Worm (Caenorhabditis elegans) whole organism, early embryonic: ENCODE data around the gene fbxa-53.
"Not testable (repeated sequence)": the region's sequence is repeated elsewhere in the genome, so short reads cannot be mapped to it uniquely, and the experiment has no call there.

Experiments
- aly-1 ChIP-seq: sonication (generic microtip); optimal IDR thresholded peaks from 2 replicates; lab custom pipeline; 2016; ENCODE audit warnings: missing genetic modification characterization, missing compliant biosample characterization
- ceh-13 ChIP-seq: fragments of 200-800 bp; sonication (Bioruptor generic); optimal IDR thresholded peaks from 2 replicates; lab custom pipeline; 2018; ENCODE audit warnings: mild to moderate bottlenecking, missing genetic modification characterization, missing compliant biosample characterization
- hnd-1 ChIP-seq: sonication (generic microtip); optimal IDR thresholded peaks from 2 replicates; lab custom pipeline; 2016; ENCODE audit warnings: missing genetic modification characterization, missing compliant biosample characterization
- tbx-37 ChIP-seq: fragments of 200-800 bp; sonication (Bioruptor generic); conservative IDR thresholded peaks from 2 replicates; pipeline ENCODE4 v1.3.6; 2022; ENCODE audit warnings: missing genetic modification reagents, missing genetic modification characterization, missing compliant biosample characterization

DNA sequence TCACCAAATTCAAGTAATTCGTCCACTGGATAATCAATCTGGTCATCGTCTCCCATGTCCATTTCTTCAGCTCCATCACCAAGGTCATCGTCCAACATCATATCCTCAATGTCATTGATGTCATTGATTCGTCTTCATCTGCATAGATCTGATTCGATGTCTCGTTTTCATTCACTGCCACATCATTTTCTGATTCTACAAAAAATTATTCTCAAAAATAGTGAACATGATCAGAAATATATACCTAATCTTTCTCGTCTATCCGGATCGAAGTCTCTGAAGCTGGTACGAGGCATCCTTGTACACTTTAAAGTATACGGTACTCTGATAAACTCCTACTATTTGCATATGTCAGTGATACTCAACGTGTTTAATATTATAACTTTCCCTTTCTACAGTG lies 21.5 kb downstream of the fbxa-53 start, which contains the start of gene C36C9.4:
- TF ChIP-seq hnd-1 (tag; lab: Kevin White, UChicago); ceh-13 (GFP tag; lab: Kevin White, UChicago); tbx-37; aly-1 (tag; lab: Kevin White, UChicago): not testable (repeated sequence)
